Worm (Caenorhabditis elegans): Measurements from ENCODE around the gene srb-17.

Gene srb-17

ce11 chrIV:10424535-10424934 lies 32.5 kb downstream of the srb-17 start, which contains the start of gene F13B12.1:
Gene F13B12.1, minus strand, starts transcription at chrIV:10424635.
- no peak for TF ChIP-seq unc-62 (GFP tag; optimal IDR thresholded peaks at IDR 0.05)

DNA sequence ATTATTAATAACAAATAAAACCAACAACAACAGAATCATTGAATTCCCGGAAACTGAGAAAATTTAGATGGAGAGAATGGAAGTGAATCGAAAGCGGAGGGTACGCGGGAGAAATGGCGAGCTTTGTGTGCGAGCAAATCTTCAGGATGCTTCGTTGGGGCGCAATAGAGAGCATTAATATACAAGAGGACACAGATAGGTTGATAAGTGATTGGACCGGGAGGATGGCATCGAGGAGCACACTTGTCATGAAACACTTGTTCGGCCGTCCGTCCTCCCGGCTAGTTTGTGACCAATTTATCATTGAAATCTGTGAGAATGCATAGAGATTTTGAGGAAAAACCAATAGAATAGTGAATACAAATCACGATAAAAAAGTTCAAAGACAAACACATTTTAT lies 34.8 kb downstream of the srb-17 start:
- TF ChIP-seq unc-62 (GFP tag; optimal IDR thresholded peaks at IDR 0.05) = no peak

- no peak for TF ChIP-seq unc-62 (GFP tag; optimal IDR thresholded peaks at IDR 0.05)
These were observed 35.8 kb downstream of the srb-17 start for ce11 chrIV:10421256-10421655.

DNA sequence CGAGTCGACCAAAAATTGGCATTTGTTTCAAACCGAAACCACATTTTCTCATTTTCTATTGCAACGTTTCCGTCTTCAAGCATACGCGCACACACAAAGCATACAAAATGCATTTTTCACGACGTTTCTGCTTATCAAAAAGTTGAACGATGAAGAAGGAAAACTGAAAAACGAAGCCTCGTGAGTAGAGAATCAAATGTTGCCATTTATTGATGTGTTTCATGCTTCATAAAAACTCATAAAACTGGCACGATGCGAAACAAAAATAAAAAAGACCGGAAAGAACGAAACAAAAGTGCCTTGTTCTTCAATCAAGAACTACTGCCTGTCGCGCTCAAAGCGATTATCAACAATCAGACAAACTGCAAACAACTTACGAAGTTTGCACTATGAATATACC lies 36.6 kb downstream of the srb-17 start:
- TF ChIP-seq unc-62 (GFP tag; optimal IDR thresholded peaks at IDR 0.05) = no peak

DNA sequence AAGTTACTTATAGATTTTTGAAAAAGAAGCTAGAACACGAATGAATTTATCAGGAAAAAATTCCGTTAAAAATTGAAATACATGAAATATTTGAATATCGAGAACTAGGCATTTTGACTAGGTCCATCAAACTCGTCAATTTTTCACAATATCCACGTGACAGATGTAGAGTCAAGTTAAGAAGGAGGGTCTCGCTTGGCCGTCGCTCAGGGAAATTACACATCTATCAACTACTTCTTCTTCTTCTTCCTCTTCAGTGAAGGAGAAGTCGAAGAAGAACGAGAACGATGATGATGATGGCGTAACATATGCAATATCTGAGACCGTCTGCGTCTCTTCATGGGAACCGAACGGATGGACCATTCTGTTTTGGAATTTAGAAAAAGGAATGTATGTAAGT lies 37.1 kb downstream of the srb-17 start:
- TF ChIP-seq unc-62 (GFP tag; optimal IDR thresholded peaks at IDR 0.05) = no peak

DNA sequence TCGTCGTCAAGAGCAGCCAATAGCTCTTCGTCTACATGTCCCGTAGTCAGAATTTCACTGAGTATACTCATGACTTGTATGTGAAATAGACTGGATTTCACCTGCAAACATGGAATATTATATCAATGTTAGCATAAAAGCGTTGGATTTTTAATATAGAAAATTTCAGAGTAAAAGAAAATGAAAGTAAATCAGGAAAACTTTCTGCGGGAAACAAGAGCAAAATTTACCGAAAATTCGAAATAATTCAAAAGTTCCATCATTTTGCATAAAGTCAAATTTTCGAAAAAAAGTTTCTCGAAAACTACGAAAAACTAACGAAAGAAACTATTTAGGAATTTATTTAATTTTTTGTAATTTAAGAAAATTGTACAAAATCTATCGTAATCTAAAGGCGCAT lies 39.3 kb downstream of the srb-17 start, which contains the start of gene F13B12.6:
Gene F13B12.6, minus strand, starts transcription at position 101 of the 400 bp plus-strand sequence.
- TF ChIP-seq unc-62 (GFP tag; optimal IDR thresholded peaks at IDR 0.05) = no peak

ce11 chrIV:10413828-10414227 lies 43.2 kb downstream of the srb-17 start, which contains the start of gene R10H10.7:
Gene R10H10.7, minus strand, starts transcription at chrIV:10413928.
- no peak for TF ChIP-seq unc-62 (GFP tag; optimal IDR thresholded peaks at IDR 0.05)

DNA sequence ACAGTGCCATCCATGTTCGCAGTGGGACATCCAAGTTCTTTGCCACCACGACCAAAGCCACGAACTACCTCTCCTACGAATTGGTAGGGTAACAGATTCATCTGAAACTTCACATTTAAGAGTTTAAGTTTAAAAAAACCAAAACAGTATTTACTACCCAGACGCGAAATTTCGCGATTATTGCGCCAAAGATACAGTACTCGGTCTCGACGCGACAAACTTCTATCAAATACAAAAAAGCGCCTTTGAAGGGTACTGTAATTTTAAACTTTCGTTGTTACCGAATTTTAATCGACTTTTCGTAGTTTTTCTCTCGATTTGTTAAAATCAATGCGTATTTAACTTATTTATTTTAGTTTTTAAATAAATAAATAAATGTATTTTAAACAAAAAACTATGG lies 47.7 kb downstream of the srb-17 start, which contains the start of gene rfk-1:
Gene rfk-1, minus strand, starts transcription at position 101 of the 400 bp plus-strand sequence.
- TF ChIP-seq unc-62 (GFP tag; optimal IDR thresholded peaks at IDR 0.05) = no peak
